Fruit fly (Drosophila melanogaster) whole organism, embryonic: ENCODE measurements around the gene Drice.

Experiments used
- Abd-B ChIP-seq: fragments of 200-800 bp; sonication (Bioruptor generic); optimal IDR thresholded peaks from 2 replicates; lab custom pipeline; 2018; ENCODE audit warnings: missing biosample characterization, mild to moderate bottlenecking, missing genetic modification characterization, moderate library complexity
- B-H1 ChIP-seq: fragments of 200-800 bp; sonication (Bioruptor generic); IDR thresholded peaks from 3 replicates; pipeline ENCODE4 v1.3.6; 2022; ENCODE audit warnings: missing biosample characterization, missing genetic modification characterization
- Blimp-1 ChIP-seq: fragments of 200-800 bp; sonication (Bioruptor generic); optimal IDR thresholded peaks from 3 replicates; lab custom pipeline; 2018; ENCODE audit warnings: missing biosample characterization, missing genetic modification characterization, mild to moderate bottlenecking, moderate library complexity, missing genetic modification reagents
- CG10147 ChIP-seq: fragments of 200-800 bp; sonication (Bioruptor generic); optimal IDR thresholded peaks from 2 replicates; lab custom pipeline; 2019; ENCODE audit warnings: missing biosample characterization, mild to moderate bottlenecking, missing genetic modification characterization, moderate library complexity
- CG10209 ChIP-seq: fragments of 200-800 bp; sonication (Bioruptor generic); optimal IDR thresholded peaks from 3 replicates; lab custom pipeline; 2017; ENCODE audit warnings: missing biosample characterization, mild to moderate bottlenecking, missing genetic modification characterization, missing genetic modification reagents
- CG10565 ChIP-seq: fragments of 200-800 bp; sonication (Bioruptor generic); optimal IDR thresholded peaks from 3 replicates; lab custom pipeline; 2016; ENCODE audit warnings: missing biosample characterization, mild to moderate bottlenecking, missing genetic modification characterization
- CG12104 ChIP-seq: fragments of 200-800 bp; sonication (Bioruptor generic); optimal IDR thresholded peaks from 3 replicates; lab custom pipeline; 2016; ENCODE audit warnings: missing biosample characterization, missing genetic modification characterization
- CG1233 ChIP-seq: fragments of 200-800 bp; sonication (Bioruptor generic); optimal IDR thresholded peaks from 4 replicates; lab custom pipeline; 2018; ENCODE audit warnings: missing biosample characterization, mild to moderate bottlenecking, missing genetic modification characterization
- CG12942 ChIP-seq: fragments of 200-800 bp; sonication (Bioruptor generic); optimal IDR thresholded peaks from 3 replicates; lab custom pipeline; 2016; ENCODE audit warnings: missing biosample characterization, missing genetic modification characterization
- CG14965 ChIP-seq: fragments of 200-800 bp; sonication (Bioruptor generic); optimal IDR thresholded peaks from 2 replicates; lab custom pipeline; 2016; ENCODE audit warnings: missing biosample characterization, missing genetic modification characterization, borderline replicate concordance
- CG17361 ChIP-seq: fragments of 200-800 bp; sonication (Bioruptor generic); IDR thresholded peaks from 3 replicates; pipeline ENCODE4 v1.3.6; 2022; ENCODE audit warnings: missing biosample characterization, missing genetic modification characterization
- CG18476 ChIP-seq: fragments of 200-800 bp; sonication (Bioruptor generic); optimal IDR thresholded peaks from 2 replicates; lab custom pipeline; 2016; ENCODE audit warnings: missing biosample characterization, mild to moderate bottlenecking, missing genetic modification characterization
- CG2875 ChIP-seq: fragments of 200-800 bp; sonication (Bioruptor generic); optimal IDR thresholded peaks from 2 replicates; lab custom pipeline; 2017; ENCODE audit warnings: missing biosample characterization, mild to moderate bottlenecking, missing genetic modification characterization, missing genetic modification reagents
- CG31388 ChIP-seq: fragments of 200-800 bp; sonication (Bioruptor generic); optimal IDR thresholded peaks from 2 replicates; lab custom pipeline; 2016; ENCODE audit warnings: missing biosample characterization, missing genetic modification characterization
- CG3995 ChIP-seq: fragments of 200-800 bp; sonication (Bioruptor generic); optimal IDR thresholded peaks from 3 replicates; lab custom pipeline; 2016; ENCODE audit warnings: missing biosample characterization, missing genetic modification characterization
- CG6254 ChIP-seq: fragments of 200-800 bp; sonication (Bioruptor generic); optimal IDR thresholded peaks from 3 replicates; lab custom pipeline; 2017; ENCODE audit warnings: mild to moderate bottlenecking, missing biosample characterization, missing genetic modification reagents, missing genetic modification characterization
- CG6813 ChIP-seq: fragments of 200-800 bp; sonication (Bioruptor generic); optimal IDR thresholded peaks from 2 replicates; lab custom pipeline; 2017; ENCODE audit warnings: missing biosample characterization, missing genetic modification characterization, mild to moderate bottlenecking, moderate library complexity, missing genetic modification reagents
- CG7963 ChIP-seq: fragments of 200-800 bp; sonication (Bioruptor generic); IDR thresholded peaks from 3 replicates; pipeline ENCODE4 v1.3.6; 2022; ENCODE audit warnings: missing biosample characterization, missing genetic modification characterization; ENCODE audit not compliant: partially characterized antibody
- CG8478 ChIP-seq: fragments of >200 bp; optimal IDR thresholded peaks from 2 replicates; lab custom pipeline; 2018
- D19B ChIP-seq: fragments of 200-800 bp; sonication (Bioruptor generic); optimal IDR thresholded peaks from 2 replicates; lab custom pipeline; 2017; ENCODE audit warnings: missing biosample characterization, mild to moderate bottlenecking, missing genetic modification characterization
- Ets97D ChIP-seq: fragments of 200-800 bp; sonication (Bioruptor generic); optimal IDR thresholded peaks from 3 replicates; lab custom pipeline; 2016; ENCODE audit warnings: missing biosample characterization, missing genetic modification characterization
- Hr3 ChIP-seq: fragments of 200-800 bp; sonication (Bioruptor generic); optimal IDR thresholded peaks from 3 replicates; lab custom pipeline; 2016; ENCODE audit warnings: missing biosample characterization, missing genetic modification characterization
- Hr78 ChIP-seq, 2 experiments: fragments of 200-800 bp in 1 of 2; fragments of >200 bp in 1 of 2; sonication (Bioruptor generic) in 1 of 2; optimal IDR thresholded peaks; 2 replicates each; lab custom pipeline; 2017 to 2019; ENCODE audit warnings: missing biosample characterization in 2 of 2, missing genetic modification characterization in 2 of 2, mild to moderate bottlenecking in 1 of 2, moderate library complexity in 1 of 2
- Mrtf ChIP-seq: fragments of 200-800 bp; sonication (Bioruptor generic); IDR thresholded peaks from 3 replicates; pipeline ENCODE4 v1.3.6; 2022; ENCODE audit warnings: missing biosample characterization, missing genetic modification characterization
- NFAT ChIP-seq: fragments of 200-800 bp; sonication (Bioruptor generic); IDR thresholded peaks from 2 replicates; pipeline ENCODE4 v1.3.6; 2022; ENCODE audit warnings: missing biosample characterization, missing genetic modification characterization
- NK7.1 ChIP-seq: fragments of 200-800 bp; sonication (Bioruptor generic); optimal IDR thresholded peaks from 3 replicates; lab custom pipeline; 2016; ENCODE audit warnings: missing biosample characterization, missing genetic modification characterization
- NfI ChIP-seq: fragments of 200-800 bp; sonication (Bioruptor generic); optimal IDR thresholded peaks from 3 replicates; lab custom pipeline; 2018; ENCODE audit warnings: missing biosample characterization, mild to moderate bottlenecking, missing genetic modification characterization, moderate library complexity
- Oaz ChIP-seq: fragments of 200-800 bp; sonication (Bioruptor generic); IDR thresholded peaks from 2 replicates; pipeline ENCODE4 v1.3.6; 2022; ENCODE audit warnings: missing biosample characterization, missing genetic modification characterization
- Stat92E ChIP-seq, 3 experiments: fragments of >200 bp in 2 of 3; fragments of 200-800 bp in 1 of 3; sonication (Bioruptor generic) in 1 of 3; optimal IDR thresholded peaks; 2 replicates each; lab custom pipeline; 2017 to 2019; ENCODE audit warnings: missing biosample characterization in 3 of 3, missing genetic modification characterization in 3 of 3, mild to moderate bottlenecking in 1 of 3, moderate library complexity in 1 of 3
- YL-1 ChIP-seq: fragments of 200-800 bp; sonication (Bioruptor generic); optimal IDR thresholded peaks from 3 replicates; lab custom pipeline; 2017; ENCODE audit warnings: missing biosample characterization, mild to moderate bottlenecking, missing genetic modification characterization
- ab ChIP-seq: fragments of 200-800 bp; sonication (Bioruptor generic); optimal IDR thresholded peaks from 2 replicates; lab custom pipeline; 2016; ENCODE audit warnings: missing biosample characterization, missing genetic modification characterization
- ac ChIP-seq: fragments of 200-800 bp; sonication (Bioruptor generic); optimal IDR thresholded peaks from 3 replicates; lab custom pipeline; 2017; ENCODE audit warnings: missing biosample characterization, mild to moderate bottlenecking, missing genetic modification characterization
- ap ChIP-seq: fragments of 200-800 bp; sonication (Bioruptor generic); IDR thresholded peaks from 2 replicates; pipeline ENCODE4 v1.3.6; 2022; ENCODE audit warnings: missing biosample characterization, missing genetic modification characterization
- ase ChIP-seq: fragments of 200-800 bp; sonication (Bioruptor generic); IDR thresholded peaks from 3 replicates; pipeline ENCODE4 v1.3.6; 2022; ENCODE audit warnings: missing biosample characterization, missing genetic modification characterization
- az2 ChIP-seq: fragments of 200-800 bp; sonication (Bioruptor generic); optimal IDR thresholded peaks from 3 replicates; lab custom pipeline; 2016; ENCODE audit warnings: missing biosample characterization, missing genetic modification characterization
- da ChIP-seq: fragments of 200-800 bp; sonication (Bioruptor generic); optimal IDR thresholded peaks from 2 replicates; lab custom pipeline; 2016; ENCODE audit warnings: missing biosample characterization, missing genetic modification characterization
- grn ChIP-seq: fragments of 200-800 bp; sonication (Bioruptor generic); optimal IDR thresholded peaks from 3 replicates; lab custom pipeline; 2017; ENCODE audit warnings: missing biosample characterization, missing genetic modification characterization
- jing ChIP-seq: fragments of 200-800 bp; sonication (Bioruptor generic); optimal IDR thresholded peaks from 2 replicates; lab custom pipeline; 2018; ENCODE audit warnings: missing biosample characterization, mild to moderate bottlenecking, missing genetic modification characterization
- kah ChIP-seq: fragments of 200-800 bp; sonication (Bioruptor generic); optimal IDR thresholded peaks from 2 replicates; lab custom pipeline; 2018; ENCODE audit warnings: missing biosample characterization, mild to moderate bottlenecking, missing genetic modification characterization
- mam ChIP-seq: fragments of 200-800 bp; sonication (Bioruptor generic); optimal IDR thresholded peaks from 3 replicates; lab custom pipeline; 2016; ENCODE audit warnings: missing biosample characterization, missing genetic modification characterization
- otp ChIP-seq: fragments of 200-800 bp; sonication (Bioruptor generic); IDR thresholded peaks from 3 replicates; pipeline ENCODE4, ENCODE4 v1.3.6; 2022; ENCODE audit warnings: missing biosample characterization, missing genetic modification characterization
- pan ChIP-seq, 4 experiments: fragments of >200 bp in 3 of 4; fragments of 200-800 bp in 1 of 4; sonication (Bioruptor generic) in 1 of 4; optimal IDR thresholded peaks in 3 of 4; IDR thresholded peaks in 1 of 4; 2 replicates each; pipeline versions ENCODE4 v1.3.6 to Lab custom; 2017 to 2022; ENCODE audit warnings: missing biosample characterization in 2 of 4, missing genetic modification characterization in 2 of 4, mixed read lengths in 1 of 4
- phol ChIP-seq: fragments of 200-800 bp; sonication (Bioruptor generic); optimal IDR thresholded peaks from 3 replicates; lab custom pipeline; 2018; ENCODE audit warnings: missing biosample characterization, mild to moderate bottlenecking, missing genetic modification characterization, moderate library complexity
- pita ChIP-seq: fragments of 200-800 bp; sonication (Bioruptor generic); optimal IDR thresholded peaks from 2 replicates; lab custom pipeline; 2017; ENCODE audit warnings: missing biosample characterization, mild to moderate bottlenecking, missing genetic modification characterization
- sna ChIP-seq: fragments of 200-800 bp; sonication (Bioruptor generic); IDR thresholded peaks from 2 replicates; pipeline ENCODE4 v1.3.6; 2022; ENCODE audit warnings: missing biosample characterization, missing genetic modification characterization; ENCODE audit not compliant: partially characterized antibody
- sr ChIP-seq: fragments of 200-800 bp; sonication (Bioruptor generic); IDR thresholded peaks from 3 replicates; pipeline ENCODE4 v1.3.6; 2022; ENCODE audit warnings: missing biosample characterization, missing genetic modification characterization
- trh ChIP-seq: fragments of 200-800 bp; sonication (Bioruptor generic); optimal IDR thresholded peaks from 2 replicates; lab custom pipeline; 2016; ENCODE audit warnings: missing biosample characterization, missing genetic modification characterization
- wdn ChIP-seq: fragments of 200-800 bp; sonication (Bioruptor generic); IDR thresholded peaks from 2 replicates; pipeline ENCODE4 v1.3.6; 2022; ENCODE audit warnings: missing biosample characterization, missing genetic modification characterization
- zen ChIP-seq: fragments of 200-800 bp; sonication (Bioruptor generic); optimal IDR thresholded peaks from 3 replicates; lab custom pipeline; 2018; ENCODE audit warnings: missing biosample characterization, mild to moderate bottlenecking, missing genetic modification characterization, moderate library complexity

The Drice gene

dm6 chr3R:29802753-29803313 lies 3.4 kb downstream of the Drice start, which contains the start of the genes Etfb and CG7789 (continued):
- TF ChIP-seq mam (GFP tag; lab: Kevin White, UChicago) (peak; percentile 83), wdn (peak; percentile 62), pan (optimal IDR thresholded peaks at IDR 0.05; lab: Kevin White, UChicago) (no peak), pan (GFP tag; optimal IDR thresholded peaks at IDR 0.05 in 1 of 2, IDR thresholded peaks at IDR 0.05 in 1 of 2) (peak in 1 of 2 experiments; percentile 84), Oaz (GFP tag; lab: Robert Waterston, UW) (peak; percentile 62), CG10565 (GFP tag; lab: Kevin White, UChicago) (no peak), CG1233 (GFP tag; lab: Kevin White, UChicago) (peak; percentile 47), D19B (no peak), CG18476 (GFP tag; lab: Kevin White, UChicago) (peak; percentile 17), CG2875 (no peak), CG8478 (no peak), CG12942 (GFP tag; lab: Kevin White, UChicago) (peak; percentile 59), ap (GFP tag; lab: Robert Waterston, UW) (peak; percentile 57), kah (GFP tag; lab: Kevin White, UChicago) (peak; percentile 44), CG31388 (GFP tag; lab: Kevin White, UChicago) (no peak), Ets97D (peak; percentile 76), YL-1 (GFP tag; lab: Kevin White, UChicago) (peak; percentile 94), CG6254 (no peak), CG17361 (GFP tag; lab: Robert Waterston, UW) (no peak; the same call in 1 of the 3 replicates), jing (no peak), ab (GFP tag; lab: Kevin White, UChicago) (no peak), CG12104 (GFP tag; lab: Kevin White, UChicago) (peak; percentile 51), B-H1 (peak; percentile 40; the same call in 2 of the 3 replicates), CG10209 (peak; percentile 59), CG14965 (GFP tag; lab: Kevin White, UChicago) (no peak), Hr3 (peak; percentile 74), Mrtf (GFP tag; lab: Robert Waterston, UW) (peak; percentile 61; the same call in 2 of the 3 replicates), pita (no peak), Blimp-1 (no peak), grn (GFP tag; lab: Kevin White, UChicago) (peak; percentile 56), NK7.1 (GFP tag; lab: Kevin White, UChicago) (peak; percentile 55), CG10147 (GFP tag; lab: Kevin White, UChicago) (no peak), NfI (peak; percentile 86), Abd-B (peak; percentile 74), da (GFP tag; lab: Kevin White, UChicago) (peak; percentile 63), NFAT (peak; percentile 79; the same call in 1 of the 2 replicates), CG6813 (GFP tag; lab: Kevin White, UChicago) (no peak), CG3995 (GFP tag; lab: Kevin White, UChicago) (peak; percentile 61), az2 (peak; percentile 65), sna (GFP tag; lab: Robert Waterston, UW) (peak; percentile 78), zen (no peak), ac (GFP tag; lab: Kevin White, UChicago) (no peak), CG7963 (GFP tag; lab: Robert Waterston, UW) (no peak), ase (GFP tag; lab: Robert Waterston, UW) (peak; percentile 76; the same call in 2 of the 3 replicates), trh (GFP tag; lab: Kevin White, UChicago) (peak; percentile 57), Stat92E (GFP tag; optimal IDR thresholded peaks at IDR 0.05; lab: Kevin White, UChicago) (no peak), Hr78 (GFP tag; optimal IDR thresholded peaks at IDR 0.05; lab: Kevin White, UChicago) (no peak), phol (tag; lab: Kevin White, UChicago) (peak; percentile 71), sr (no peak), otp (GFP tag; lab: Robert Waterston, UW) (peak; percentile 61; the same call in 2 of the 3 replicates)
